Fruit fly (Drosophila melanogaster) whole organism, prepupa: ENCODE measurements around the gene CG42258.

Experiments used
- CG11294 ChIP-seq: fragments of 200-800 bp; sonication (Bioruptor generic); IDR thresholded peaks from 2 replicates; pipeline ENCODE4 v1.3.6; 2022; ENCODE audit warnings: missing biosample characterization, missing genetic modification characterization
- CG1621 ChIP-seq: fragments of 200-800 bp; sonication (Bioruptor generic); optimal IDR thresholded peaks from 3 replicates; lab custom pipeline; 2018; ENCODE audit warnings: missing biosample characterization, mild to moderate bottlenecking, missing genetic modification characterization
- CG32006 ChIP-seq: fragments of 200-800 bp; sonication (Bioruptor generic); optimal IDR thresholded peaks from 3 replicates; lab custom pipeline; 2017; ENCODE audit warnings: missing biosample characterization, mild to moderate bottlenecking, missing genetic modification characterization
- CG6808 ChIP-seq: fragments of 200-800 bp; sonication (Bioruptor generic); optimal IDR thresholded peaks from 3 replicates; lab custom pipeline; 2017; ENCODE audit warnings: missing biosample characterization, missing genetic modification characterization, mild to moderate bottlenecking, moderate library complexity, missing genetic modification reagents
- CG8632 ChIP-seq: fragments of 200-800 bp; sonication (Bioruptor generic); optimal IDR thresholded peaks from 3 replicates; lab custom pipeline; 2016; ENCODE audit warnings: missing biosample characterization, missing genetic modification characterization
- Eip75B ChIP-seq: fragments of 200-800 bp; sonication (Bioruptor generic); optimal IDR thresholded peaks from 3 replicates; lab custom pipeline; 2016; ENCODE audit warnings: missing biosample characterization, missing genetic modification characterization
- Ets96B ChIP-seq: fragments of 200-800 bp; optimal IDR thresholded peaks from 2 replicates; lab custom pipeline; 2019; ENCODE audit warnings: missing biosample characterization, mild to moderate bottlenecking, missing genetic modification characterization, moderate library complexity
- Gug ChIP-seq: fragments of 200-800 bp; sonication (Bioruptor generic); IDR thresholded peaks from 2 replicates; pipeline ENCODE4 v1.3.6; 2022; ENCODE audit warnings: missing biosample characterization, missing genetic modification characterization
- Lpt ChIP-seq: fragments of 200-800 bp; sonication (Bioruptor generic); optimal IDR thresholded peaks from 3 replicates; lab custom pipeline; 2016; ENCODE audit warnings: missing biosample characterization, missing genetic modification characterization
- OdsH ChIP-seq: fragments of 200-800 bp; sonication (Bioruptor generic); optimal IDR thresholded peaks from 3 replicates; lab custom pipeline; 2016; ENCODE audit warnings: missing biosample characterization, missing genetic modification characterization
- Smox ChIP-seq: fragments of 200-800 bp; sonication (Bioruptor generic); optimal IDR thresholded peaks from 3 replicates; lab custom pipeline; 2016; ENCODE audit warnings: missing biosample characterization, missing genetic modification characterization
- Sox102F ChIP-seq: fragments of 200-800 bp; sonication (Bioruptor generic); optimal IDR thresholded peaks from 2 replicates; lab custom pipeline; 2016; ENCODE audit warnings: missing biosample characterization, mild to moderate bottlenecking, missing genetic modification characterization
- dac ChIP-seq: fragments of 200-800 bp; sonication (Bioruptor generic); optimal IDR thresholded peaks from 2 replicates; lab custom pipeline; 2017; ENCODE audit warnings: missing biosample characterization, mild to moderate bottlenecking, missing genetic modification characterization
- dsx ChIP-seq: fragments of 200-800 bp; optimal IDR thresholded peaks from 3 replicates; lab custom pipeline; 2019; ENCODE audit warnings: missing biosample characterization, mild to moderate bottlenecking, missing genetic modification characterization, moderate library complexity; ENCODE audit not compliant: poor library complexity, severe bottlenecking

- TF ChIP-seq dsx (GFP tag; lab: Kevin White, UChicago) (no peak), Gug (GFP tag; lab: Robert Waterston, UW) (no peak), CG6808 (GFP tag; lab: Kevin White, UChicago) (no peak), CG8632 (no peak), Eip75B (GFP tag; lab: Kevin White, UChicago) (no peak), CG1621 (tag; lab: Kevin White, UChicago) (no peak), dac (GFP tag; lab: Kevin White, UChicago) (no peak), Ets96B (tag; lab: Kevin White, UChicago) (no peak), CG11294 (GFP tag; lab: Robert Waterston, UW) (no peak), Lpt (no peak), OdsH (no peak), Sox102F (no peak), Smox (GFP tag; lab: Kevin White, UChicago) (no peak), CG32006 (GFP tag; lab: Kevin White, UChicago) (no peak)
Measured at dm6 chrX:12469172-12469571, 5.8 kb downstream of the CG42258 start.
